Fruit fly (Drosophila melanogaster) whole organism, adult: ENCODE results near the gene CG31792.

ENCODE experiments used
- CG11617 ChIP-seq: fragments of 200-800 bp; sonication (Bioruptor generic); optimal IDR thresholded peaks from 2 replicates; lab custom pipeline; 2017; ENCODE audit warnings: mild to moderate bottlenecking, missing biosample characterization, missing genetic modification reagents, missing genetic modification characterization
- CG12768 ChIP-seq: fragments of 200-800 bp; sonication (Bioruptor generic); optimal IDR thresholded peaks from 2 replicates; lab custom pipeline; 2017; ENCODE audit warnings: missing biosample characterization, missing genetic modification characterization, mild to moderate bottlenecking, moderate library complexity, missing genetic modification reagents
- CG14711 ChIP-seq: fragments of 200-800 bp; sonication (Bioruptor generic); optimal IDR thresholded peaks from 2 replicates; lab custom pipeline; 2018; ENCODE audit warnings: missing biosample characterization, mild to moderate bottlenecking, missing genetic modification characterization, moderate library complexity
- CG1620 ChIP-seq: fragments of 200-800 bp; sonication (Bioruptor generic); optimal IDR thresholded peaks from 2 replicates; lab custom pipeline; 2016; ENCODE audit warnings: missing biosample characterization, missing genetic modification characterization
- CG33017 ChIP-seq: fragments of 200-800 bp; sonication (Bioruptor generic); optimal IDR thresholded peaks from 2 replicates; lab custom pipeline; 2018; ENCODE audit warnings: missing biosample characterization, mild to moderate bottlenecking, missing genetic modification characterization, moderate library complexity
- CG5204 ChIP-seq: fragments of 200-800 bp; sonication (Bioruptor generic); optimal IDR thresholded peaks from 2 replicates; lab custom pipeline; 2016; ENCODE audit warnings: missing biosample characterization, missing genetic modification characterization
- CG7045 ChIP-seq: fragments of 200-800 bp; sonication (Bioruptor generic); optimal IDR thresholded peaks from 2 replicates; lab custom pipeline; 2017; ENCODE audit warnings: missing biosample characterization, mild to moderate bottlenecking, missing genetic modification characterization
- CG7101 ChIP-seq: fragments of 200-800 bp; sonication (Bioruptor generic); optimal IDR thresholded peaks from 2 replicates; lab custom pipeline; 2018; ENCODE audit warnings: missing biosample characterization, mild to moderate bottlenecking, missing genetic modification characterization, moderate library complexity
- Clk ChIP-seq: fragments of 200-800 bp; sonication (Bioruptor generic); optimal IDR thresholded peaks from 2 replicates; lab custom pipeline; 2017; ENCODE audit warnings: missing biosample characterization, missing genetic modification characterization
- Crg-1 ChIP-seq: fragments of 200-800 bp; sonication (Bioruptor generic); optimal IDR thresholded peaks from 2 replicates; lab custom pipeline; 2016; ENCODE audit warnings: missing biosample characterization, missing genetic modification characterization
- Hr96 ChIP-seq: fragments of 200-800 bp; sonication (Bioruptor generic); optimal IDR thresholded peaks from 2 replicates; lab custom pipeline; 2016; ENCODE audit warnings: missing biosample characterization, missing genetic modification characterization
- Mnt ChIP-seq: fragments of 200-800 bp; sonication (Bioruptor generic); optimal IDR thresholded peaks from 2 replicates; lab custom pipeline; 2016; ENCODE audit warnings: missing biosample characterization, mild to moderate bottlenecking, missing genetic modification characterization
- bab1 ChIP-seq: fragments of 200-800 bp; sonication (Bioruptor generic); optimal IDR thresholded peaks from 3 replicates; lab custom pipeline; 2019; ENCODE audit warnings: missing biosample characterization, mild to moderate bottlenecking, missing genetic modification characterization, moderate library complexity
- cic ChIP-seq: fragments of 200-800 bp; sonication (Bioruptor generic); optimal IDR thresholded peaks from 2 replicates; lab custom pipeline; 2017; ENCODE audit warnings: missing biosample characterization, mild to moderate bottlenecking, missing genetic modification characterization, moderate library complexity
- cnc ChIP-seq, 2 experiments: fragments of >200 bp; optimal IDR thresholded peaks; 2 replicates each; lab custom pipeline; 2017
- kay ChIP-seq: fragments of 200-800 bp; sonication (Bioruptor generic); peaks from one replicate; lab custom pipeline; 2016; ENCODE audit warnings: missing biosample characterization, missing genetic modification characterization, borderline replicate concordance
- ovo ChIP-seq: fragments of 200-800 bp; sonication (Bioruptor generic); optimal IDR thresholded peaks from 2 replicates; lab custom pipeline; 2016; ENCODE audit warnings: missing biosample characterization, missing genetic modification characterization
- pad ChIP-seq: fragments of 200-800 bp; sonication (Bioruptor generic); optimal IDR thresholded peaks from 3 replicates; lab custom pipeline; 2017; ENCODE audit warnings: missing biosample characterization, missing genetic modification characterization, mild to moderate bottlenecking, moderate library complexity, missing genetic modification reagents
- tj ChIP-seq: fragments of 200-800 bp; sonication (Bioruptor generic); optimal IDR thresholded peaks from 3 replicates; lab custom pipeline; 2017; ENCODE audit warnings: missing biosample characterization, mild to moderate bottlenecking, missing genetic modification characterization, moderate library complexity
- toe ChIP-seq: fragments of 200-800 bp; sonication (Bioruptor generic); optimal IDR thresholded peaks from 2 replicates; lab custom pipeline; 2016; ENCODE audit warnings: missing biosample characterization, missing genetic modification characterization

CG31792 gene

DNA sequence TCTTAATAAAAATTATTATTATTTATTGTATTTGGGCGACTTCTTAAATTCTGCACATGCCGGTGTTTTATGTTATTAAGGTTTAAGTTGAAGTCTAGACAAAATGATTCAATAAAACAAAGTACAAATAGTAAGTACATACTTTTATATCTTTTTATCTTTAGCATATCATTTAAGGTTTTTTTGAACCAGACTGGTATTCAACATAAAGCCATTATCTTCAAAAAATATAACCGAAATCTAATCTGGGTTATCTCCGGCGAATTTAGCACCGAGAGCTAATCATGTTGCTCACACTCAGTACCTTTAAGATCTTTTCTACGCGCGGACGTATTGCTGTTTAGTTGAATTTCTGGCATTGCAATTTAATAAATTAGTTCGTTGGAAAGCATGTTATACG lies at the start of gene CG31792:
Gene CG31792, plus strand, starts transcription at position 301 of the 400 bp plus-strand sequence.
- no peak for TF ChIP-seq kay
- TF ChIP-seq ovo (GFP tag; lab: Kevin White, UChicago): no peak
- TF ChIP-seq CG7045 (GFP tag; lab: Kevin White, UChicago): no peak
- no peak for TF ChIP-seq pad (GFP tag; lab: Kevin White, UChicago)
- TF ChIP-seq toe (GFP tag; lab: Kevin White, UChicago): no peak
- no peak for TF ChIP-seq Mnt (GFP tag; lab: Kevin White, UChicago)
- TF ChIP-seq CG11617 (GFP tag; lab: Kevin White, UChicago): no peak
- no peak for TF ChIP-seq cic (GFP tag; lab: Kevin White, UChicago)
- TF ChIP-seq CG14711 (tag; lab: Kevin White, UChicago): no peak
- TF ChIP-seq CG12768: no peak

DNA sequence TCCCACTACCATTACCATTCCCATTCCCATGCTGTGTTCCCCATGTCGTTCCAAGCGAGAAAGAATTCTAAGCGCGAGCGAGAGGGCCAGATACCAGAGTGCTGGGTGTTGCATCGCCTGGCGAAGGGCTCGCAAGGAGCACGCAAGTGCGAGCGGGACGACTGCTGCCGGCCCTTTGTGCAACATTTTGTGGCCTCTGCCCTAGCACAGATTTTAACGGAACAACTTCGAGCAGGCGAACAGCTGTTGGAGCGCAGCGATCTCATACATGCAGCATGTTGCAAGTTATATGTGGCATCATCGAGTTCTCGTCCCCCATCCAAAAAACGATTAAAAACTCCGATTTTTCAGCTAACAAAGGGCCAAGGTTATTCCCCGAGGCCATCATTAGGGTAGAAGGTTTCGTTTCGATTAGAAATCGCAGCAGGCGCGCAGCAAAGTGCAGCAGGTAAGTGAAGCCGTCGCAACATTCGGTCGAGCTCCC lies 49.7 kb upstream of the CG31792 start:
- TF ChIP-seq cnc (optimal IDR thresholded peaks at IDR 0.05; lab: Kevin White, UChicago) (no peak), pad (GFP tag; lab: Kevin White, UChicago) (peak; percentile 31), tj (no peak)

DNA sequence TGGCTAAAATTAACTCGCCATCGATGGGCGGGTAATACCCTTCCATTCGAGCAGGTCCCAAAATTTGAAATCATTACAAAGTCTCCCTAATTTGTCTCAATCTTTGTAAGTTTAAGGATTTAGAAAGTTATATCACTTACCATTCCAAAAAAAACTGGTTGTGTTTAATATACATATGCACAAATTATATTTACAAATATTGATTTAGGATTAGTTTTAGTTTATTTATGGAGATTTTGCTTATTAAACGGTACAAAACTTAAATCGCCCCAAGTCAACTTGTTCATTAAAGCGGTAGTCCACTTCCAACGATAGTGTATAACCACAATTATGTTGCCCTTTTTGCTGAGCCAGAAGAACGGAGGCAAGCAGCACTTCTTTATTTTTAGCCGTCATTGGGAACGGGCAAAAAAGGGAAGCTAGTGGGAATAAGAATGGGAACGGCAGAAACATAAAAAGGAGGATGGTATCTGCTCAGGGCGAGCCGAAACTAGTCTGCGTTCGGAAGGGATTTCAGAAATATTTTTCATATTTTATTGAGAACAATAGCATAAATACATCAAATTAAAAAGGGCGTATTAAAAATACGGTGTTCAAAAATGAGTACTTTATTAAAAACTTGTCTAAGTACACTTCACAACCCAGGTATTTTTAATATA lies 49.1 kb upstream of the CG31792 start:
- no peak for TF ChIP-seq toe (GFP tag; lab: Kevin White, UChicago)
- peak; percentile 19 for TF ChIP-seq tj
- TF ChIP-seq CG7101 (tag; lab: Kevin White, UChicago): peak; percentile 0
- TF ChIP-seq CG12768: no peak
- no peak for TF ChIP-seq CG33017 (tag; lab: Kevin White, UChicago)
- TF ChIP-seq ovo (GFP tag; lab: Kevin White, UChicago): no peak
- no peak for TF ChIP-seq Hr96 (GFP tag; lab: Kevin White, UChicago)

DNA sequence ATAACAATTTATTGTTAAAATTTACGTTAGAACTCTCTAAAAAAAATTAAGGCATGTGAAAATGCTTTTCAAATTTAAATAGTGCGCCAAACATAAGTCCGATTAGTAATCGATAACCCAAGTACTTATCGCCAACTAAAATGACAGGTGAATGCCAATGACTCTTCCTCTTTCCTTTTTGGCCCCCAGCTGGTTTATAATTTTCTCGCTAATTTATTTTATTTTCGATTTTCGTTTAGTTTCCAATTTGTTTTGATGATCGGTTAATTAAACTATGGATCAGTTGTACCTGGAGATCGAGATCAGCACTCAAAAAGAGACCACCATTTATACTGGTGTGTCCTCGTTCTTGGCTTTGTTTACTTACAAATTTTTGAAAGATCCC lies 48.5 kb upstream of the CG31792 start, which contains the start of gene CG10428:
Gene CG10428, plus strand, starts transcription at position 161 of the 385 bp plus-strand sequence.
- TF ChIP-seq CG5204 (GFP tag; lab: Kevin White, UChicago) (no peak), bab1 (GFP tag; lab: Kevin White, UChicago) (peak; percentile 8)

DNA sequence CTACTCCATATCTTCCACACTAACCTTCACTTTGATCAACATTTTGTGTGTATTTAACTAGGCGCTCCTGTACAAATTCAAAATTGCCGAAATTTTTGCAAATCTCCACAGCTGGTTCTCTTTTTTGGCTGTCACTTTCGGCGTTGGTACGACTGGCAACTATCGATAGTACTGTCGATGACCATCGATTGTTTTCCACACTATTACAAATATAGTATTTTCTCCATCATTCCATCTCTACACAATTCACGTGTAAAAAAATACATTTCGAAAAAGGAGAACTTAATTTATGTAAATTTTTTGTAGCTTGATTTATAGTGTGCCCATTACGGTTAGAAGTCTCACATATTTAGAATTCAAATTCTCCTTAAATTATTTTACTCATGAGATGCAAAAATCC lies 45.6 kb upstream of the CG31792 start, which contains the start of gene Nedd8:
Gene Nedd8, minus strand, starts transcription at position 164 of the 400 bp plus-strand sequence.
- TF ChIP-seq CG7045 (GFP tag; lab: Kevin White, UChicago) (no peak), bab1 (GFP tag; lab: Kevin White, UChicago) (peak; percentile 70)

DNA sequence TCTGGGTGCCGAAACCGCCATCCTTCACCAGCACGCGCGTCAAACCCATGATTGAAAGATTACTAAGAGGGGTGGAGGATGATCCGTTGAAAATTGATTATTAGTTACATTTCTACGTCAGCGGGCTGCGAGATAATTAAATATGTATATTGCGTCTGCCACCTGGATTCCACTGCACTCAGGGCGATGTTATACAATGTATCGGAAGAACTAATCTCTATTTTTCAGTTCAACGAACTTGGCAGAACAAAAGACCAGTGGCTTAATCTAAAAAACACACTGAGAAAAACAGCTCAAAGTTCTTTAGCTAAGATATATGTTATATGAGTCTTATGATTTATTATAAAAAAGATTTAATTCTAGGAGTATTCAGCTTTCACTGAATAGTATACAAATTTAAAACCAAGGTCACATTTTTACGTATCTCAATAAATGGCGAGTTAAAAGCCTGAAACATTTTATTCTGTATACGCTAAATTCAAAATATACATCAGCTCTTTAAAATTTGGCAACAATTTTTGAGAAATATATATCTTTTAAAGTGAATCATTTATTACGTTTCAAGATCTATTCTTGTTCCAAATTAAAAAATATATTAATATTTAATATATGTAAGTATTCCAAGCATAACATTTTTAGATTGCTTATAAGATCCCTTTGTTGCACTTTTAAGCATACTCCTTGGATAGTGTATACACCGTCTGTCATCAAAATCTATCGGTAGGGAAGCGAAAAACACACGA lies 43.6 kb upstream of the CG31792 start:
- TF ChIP-seq cnc (optimal IDR thresholded peaks at IDR 0.05; lab: Kevin White, UChicago) (no peak), toe (GFP tag; lab: Kevin White, UChicago) (no peak), pad (GFP tag; lab: Kevin White, UChicago) (no peak), CG1620 (no peak), CG5204 (GFP tag; lab: Kevin White, UChicago) (no peak), Crg-1 (GFP tag; lab: Kevin White, UChicago) (no peak), CG33017 (tag; lab: Kevin White, UChicago) (no peak), CG11617 (GFP tag; lab: Kevin White, UChicago) (peak; percentile 49), cic (GFP tag; lab: Kevin White, UChicago) (no peak), bab1 (GFP tag; lab: Kevin White, UChicago) (no peak), kay (no peak), CG14711 (tag; lab: Kevin White, UChicago) (peak; percentile 33), Clk (GFP tag; lab: Kevin White, UChicago) (no peak), CG7045 (GFP tag; lab: Kevin White, UChicago) (peak; percentile 15), Hr96 (GFP tag; lab: Kevin White, UChicago) (no peak), ovo (GFP tag; lab: Kevin White, UChicago) (no peak), Mnt (GFP tag; lab: Kevin White, UChicago) (no peak), CG12768 (no peak), CG7101 (tag; lab: Kevin White, UChicago) (peak; percentile 28), tj (no peak)

DNA sequence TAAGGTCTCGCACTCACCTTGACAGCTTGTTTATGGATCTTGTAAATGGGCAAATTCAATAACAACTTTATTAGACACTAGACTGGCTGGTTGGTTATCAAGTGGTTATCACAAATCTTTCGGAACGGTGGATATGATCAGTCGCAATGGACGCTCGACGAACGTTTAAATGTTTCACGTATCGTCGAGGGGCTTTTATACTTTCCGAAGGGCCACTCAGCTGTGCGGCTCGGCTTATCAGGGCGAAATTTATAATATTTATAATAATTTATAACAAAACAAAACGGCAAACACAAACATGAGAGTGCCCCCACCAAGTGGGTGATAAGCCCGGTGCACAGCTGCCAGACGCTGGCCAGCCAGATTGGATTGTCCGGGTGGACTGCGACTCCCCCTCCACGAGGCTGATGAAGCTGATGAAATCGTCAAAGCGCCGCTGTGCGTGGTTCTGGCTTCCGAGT lies 43.0 kb upstream of the CG31792 start, which contains the start of gene CG10621:
Gene CG10621, minus strand, starts transcription at position 177 of the 461 bp plus-strand sequence.
- peak; percentile 37 for TF ChIP-seq CG33017 (tag; lab: Kevin White, UChicago)
- no peak for TF ChIP-seq CG5204 (GFP tag; lab: Kevin White, UChicago)
- no peak for TF ChIP-seq CG7101 (tag; lab: Kevin White, UChicago)
- no peak for TF ChIP-seq Hr96 (GFP tag; lab: Kevin White, UChicago)
- peak; percentile 67 for TF ChIP-seq Mnt (GFP tag; lab: Kevin White, UChicago)
- no peak for TF ChIP-seq cnc (optimal IDR thresholded peaks at IDR 0.05; lab: Kevin White, UChicago)
- TF ChIP-seq CG11617 (GFP tag; lab: Kevin White, UChicago): no peak
- TF ChIP-seq ovo (GFP tag; lab: Kevin White, UChicago): no peak
- no peak for TF ChIP-seq CG14711 (tag; lab: Kevin White, UChicago)
- TF ChIP-seq Crg-1 (GFP tag; lab: Kevin White, UChicago): no peak
- TF ChIP-seq CG7045 (GFP tag; lab: Kevin White, UChicago): no peak
- peak; percentile 85 for TF ChIP-seq cic (GFP tag; lab: Kevin White, UChicago)
- TF ChIP-seq tj: peak; percentile 40
- no peak for TF ChIP-seq bab1 (GFP tag; lab: Kevin White, UChicago)
- TF ChIP-seq CG1620: no peak
- no peak for TF ChIP-seq pad (GFP tag; lab: Kevin White, UChicago)
- peak; percentile 41 for TF ChIP-seq CG12768
- no peak for TF ChIP-seq toe (GFP tag; lab: Kevin White, UChicago)
- peak; percentile 92 for TF ChIP-seq kay
- TF ChIP-seq Clk (GFP tag; lab: Kevin White, UChicago): peak; percentile 5
